Worm (Caenorhabditis elegans) whole organism, late embryonic: Measurements from ENCODE around the gene Y62E10A.3.

Experiments
- C08G9.2 ChIP-seq: sonication (generic microtip); optimal IDR thresholded peaks from 2 replicates; lab custom pipeline; 2016; ENCODE audit warnings: mild to moderate bottlenecking, missing genetic modification characterization, moderate library complexity, missing compliant biosample characterization
- C38D4.7 ChIP-seq: fragments of 200-800 bp; sonication (Bioruptor generic); optimal IDR thresholded peaks from 2 replicates; lab custom pipeline; 2018; ENCODE audit warnings: mild to moderate bottlenecking, missing genetic modification characterization, moderate library complexity, missing compliant biosample characterization
- K09A11.1 ChIP-seq: sonication (generic microtip); optimal IDR thresholded peaks from 2 replicates; lab custom pipeline; 2017; ENCODE audit warnings: antibody characterized with exemption, mild to moderate bottlenecking, missing genetic modification characterization, missing compliant biosample characterization; ENCODE audit not compliant: insufficient read depth
- ama-1 ChIP-seq: fragments of 150-350 bp; optimal IDR thresholded peaks from 2 replicates; lab custom pipeline; 2014
- ceh-30 ChIP-seq: fragments of 150-350 bp; optimal IDR thresholded peaks from 2 replicates; lab custom pipeline; 2014; ENCODE audit warnings: missing biosample characterization, missing genetic modification characterization
- ceh-45 ChIP-seq: fragments of 200-800 bp; sonication (Bioruptor generic); IDR thresholded peaks from 2 replicates; pipeline ENCODE4 v1.3.6; 2022; ENCODE audit warnings: missing genetic modification reagents, missing genetic modification characterization, missing compliant biosample characterization
- dve-1 ChIP-seq: sonication (generic microtip); optimal IDR thresholded peaks from 2 replicates; lab custom pipeline; 2017; ENCODE audit warnings: antibody characterized with exemption, mild to moderate bottlenecking, missing genetic modification characterization, missing compliant biosample characterization
- elt-2 ChIP-seq: sonication (generic microtip); optimal IDR thresholded peaks from 2 replicates; lab custom pipeline; 2016; ENCODE audit warnings: missing genetic modification reagents, missing genetic modification characterization, missing compliant biosample characterization
- elt-4 ChIP-seq: sonication (generic microtip); optimal IDR thresholded peaks from 2 replicates; lab custom pipeline; 2016; ENCODE audit warnings: missing genetic modification characterization, missing compliant biosample characterization
- hlh-13 ChIP-seq: fragments of 200-800 bp; sonication (Bioruptor generic); optimal IDR thresholded peaks from 2 replicates; lab custom pipeline; 2018; ENCODE audit warnings: mild to moderate bottlenecking, missing genetic modification characterization, missing compliant biosample characterization
- nfya-1 ChIP-seq: sonication (generic microtip); optimal IDR thresholded peaks from 2 replicates; lab custom pipeline; 2017; ENCODE audit warnings: missing genetic modification characterization, mild to moderate bottlenecking, missing compliant biosample characterization, antibody characterized with exemption, moderate library complexity
- nhr-232 ChIP-seq: sonication (generic microtip); optimal IDR thresholded peaks from 2 replicates; lab custom pipeline; 2016; ENCODE audit warnings: missing genetic modification characterization, missing compliant biosample characterization
- pag-3 ChIP-seq: sonication (generic microtip); optimal IDR thresholded peaks from 2 replicates; lab custom pipeline; 2016; ENCODE audit warnings: missing compliant biosample characterization, missing genetic modification characterization, borderline replicate concordance
- pha-4 ChIP-seq: fragments of 150-350 bp; optimal IDR thresholded peaks from 2 replicates; lab custom pipeline; 2018; ENCODE audit warnings: missing biosample characterization, missing genetic modification reagents, missing genetic modification characterization

ce11 chrIV:13371699-13372098 lies 11.7 kb upstream of the Y62E10A.3 start, which contains the start of gene Y62E10A.6:
- no peak for TF ChIP-seq nhr-232 (tag; lab: Kevin White, UChicago)
- no peak for TF ChIP-seq dve-1 (tag; lab: Kevin White, UChicago)
- TF ChIP-seq C38D4.7: no peak
- TF ChIP-seq hlh-13 (GFP tag; lab: Kevin White, UChicago): no peak
- no peak for TF ChIP-seq nfya-1 (tag; lab: Kevin White, UChicago)
- no peak for TF ChIP-seq elt-4 (tag; lab: Kevin White, UChicago)
- no peak for TF ChIP-seq C08G9.2 (tag; lab: Kevin White, UChicago)
- TF ChIP-seq pag-3 (tag; lab: Kevin White, UChicago): no peak
- no peak for TF ChIP-seq ama-1 (lab: Kevin White, UChicago)
- TF ChIP-seq ceh-45 (GFP tag; lab: Robert Waterston, UW): no peak
- TF ChIP-seq K09A11.1 (tag; lab: Kevin White, UChicago): no peak
- TF ChIP-seq ceh-30 (tag; lab: Kevin White, UChicago): no peak
- no peak for TF ChIP-seq pha-4 (tag; lab: Kevin White, UChicago)
- TF ChIP-seq elt-2 (tag; lab: Kevin White, UChicago): no peak
